Fruit fly (Drosophila melanogaster) whole organism, embryonic: ENCODE results near the gene CG13449.
A peak's percentile ranks its signal among the peaks of the same experiment; 100 is the strongest.

Experiments used
- Antp ChIP-seq: fragments of 200-800 bp; sonication (Bioruptor generic); optimal IDR thresholded peaks from 3 replicates; lab custom pipeline; 2016; ENCODE audit warnings: missing biosample characterization, missing genetic modification characterization
- CG10147 ChIP-seq: fragments of 200-800 bp; sonication (Bioruptor generic); optimal IDR thresholded peaks from 2 replicates; lab custom pipeline; 2019; ENCODE audit warnings: missing biosample characterization, mild to moderate bottlenecking, missing genetic modification characterization, moderate library complexity
- CG10267 ChIP-seq: fragments of 200-800 bp; sonication (Bioruptor generic); optimal IDR thresholded peaks from 2 replicates; lab custom pipeline; 2018; ENCODE audit warnings: missing biosample characterization, mild to moderate bottlenecking, missing genetic modification characterization, moderate library complexity
- CG13775 ChIP-seq: fragments of 200-800 bp; sonication (Bioruptor generic); optimal IDR thresholded peaks from 3 replicates; lab custom pipeline; 2017; ENCODE audit warnings: missing biosample characterization, mild to moderate bottlenecking, missing genetic modification characterization
- CG14860 ChIP-seq: fragments of 200-800 bp; sonication (Bioruptor generic); IDR thresholded peaks from 3 replicates; pipeline ENCODE4 v1.3.6; 2022; ENCODE audit warnings: missing biosample characterization, missing genetic modification characterization; ENCODE audit not compliant: partially characterized antibody
- CG1529 ChIP-seq: fragments of 200-800 bp; sonication (Bioruptor generic); optimal IDR thresholded peaks from 3 replicates; lab custom pipeline; 2018; ENCODE audit warnings: missing biosample characterization, missing genetic modification characterization
- CG1603 ChIP-seq: fragments of 200-800 bp; sonication (Bioruptor generic); optimal IDR thresholded peaks from 2 replicates; lab custom pipeline; 2019; ENCODE audit warnings: missing biosample characterization, mild to moderate bottlenecking, missing genetic modification characterization, moderate library complexity
- CG16779 ChIP-seq: fragments of 200-800 bp; sonication (Bioruptor generic); IDR thresholded peaks from 2 replicates; pipeline ENCODE4 v1.3.6; 2022; ENCODE audit warnings: missing biosample characterization, missing genetic modification characterization
- CG2129 ChIP-seq: fragments of 200-800 bp; sonication (Bioruptor generic); IDR thresholded peaks from 2 replicates; pipeline ENCODE4 v1.3.6; 2022; ENCODE audit warnings: missing biosample characterization, missing genetic modification characterization; ENCODE audit not compliant: partially characterized antibody
- CG32767 ChIP-seq: fragments of 200-800 bp; sonication (Bioruptor generic); IDR thresholded peaks from 2 replicates; pipeline ENCODE4 v1.3.6; 2022; ENCODE audit warnings: missing biosample characterization, missing genetic modification characterization
- CG4820 ChIP-seq: fragments of 200-800 bp; sonication (Bioruptor generic); optimal IDR thresholded peaks from 3 replicates; lab custom pipeline; 2016; ENCODE audit warnings: missing biosample characterization, missing genetic modification characterization
- CG8944 ChIP-seq: fragments of 200-800 bp; sonication (Bioruptor generic); optimal IDR thresholded peaks from 3 replicates; lab custom pipeline; 2016; ENCODE audit warnings: missing biosample characterization, missing genetic modification characterization
- CG9876 ChIP-seq: fragments of 200-800 bp; sonication (Bioruptor generic); optimal IDR thresholded peaks from 2 replicates; lab custom pipeline; 2016; ENCODE audit warnings: missing biosample characterization, missing genetic modification characterization
- Doc3 ChIP-seq: fragments of 200-800 bp; sonication (Bioruptor generic); IDR thresholded peaks from 3 replicates; pipeline ENCODE4 v1.3.6; 2022; ENCODE audit warnings: missing biosample characterization, missing genetic modification characterization; ENCODE audit not compliant: partially characterized antibody
- ERR ChIP-seq: fragments of 200-800 bp; sonication (Bioruptor generic); optimal IDR thresholded peaks from 2 replicates; lab custom pipeline; 2016; ENCODE audit warnings: missing biosample characterization, missing genetic modification characterization
- Ets97D ChIP-seq: fragments of 200-800 bp; sonication (Bioruptor generic); optimal IDR thresholded peaks from 3 replicates; lab custom pipeline; 2016; ENCODE audit warnings: missing biosample characterization, missing genetic modification characterization
- Hand ChIP-seq: fragments of 200-800 bp; sonication (Bioruptor generic); optimal IDR thresholded peaks from 2 replicates; lab custom pipeline; 2017; ENCODE audit warnings: mild to moderate bottlenecking, missing biosample characterization, missing genetic modification reagents, missing genetic modification characterization
- Hsf ChIP-seq: fragments of 200-800 bp; sonication (Bioruptor generic); optimal IDR thresholded peaks from 3 replicates; lab custom pipeline; 2016; ENCODE audit warnings: missing biosample characterization, missing genetic modification characterization
- Max ChIP-seq: fragments of 200-800 bp; sonication (Bioruptor generic); optimal IDR thresholded peaks from 2 replicates; lab custom pipeline; 2016; ENCODE audit warnings: missing biosample characterization, mild to moderate bottlenecking, missing genetic modification characterization
- NfI ChIP-seq: fragments of 200-800 bp; sonication (Bioruptor generic); optimal IDR thresholded peaks from 3 replicates; lab custom pipeline; 2018; ENCODE audit warnings: missing biosample characterization, mild to moderate bottlenecking, missing genetic modification characterization, moderate library complexity
- Taf1 ChIP-seq: fragments of 200-800 bp; sonication (Bioruptor generic); IDR thresholded peaks from 2 replicates; pipeline ENCODE4 v1.3.6; 2022; ENCODE audit warnings: missing biosample characterization, missing genetic modification characterization
- Xbp1 ChIP-seq: fragments of 200-800 bp; sonication (Bioruptor generic); optimal IDR thresholded peaks from 3 replicates; lab custom pipeline; 2016; ENCODE audit warnings: missing biosample characterization, mild to moderate bottlenecking, missing genetic modification characterization
- cg ChIP-seq: fragments of 200-800 bp; sonication (Bioruptor generic); optimal IDR thresholded peaks from 3 replicates; lab custom pipeline; 2019; ENCODE audit warnings: missing biosample characterization, mild to moderate bottlenecking, missing genetic modification characterization, moderate library complexity
- corto ChIP-seq: fragments of 200-800 bp; sonication (Bioruptor generic); optimal IDR thresholded peaks from 2 replicates; lab custom pipeline; 2016; ENCODE audit warnings: missing biosample characterization, mild to moderate bottlenecking, missing genetic modification characterization, moderate library complexity
- dan ChIP-seq: fragments of 200-800 bp; sonication (Bioruptor generic); IDR thresholded peaks from 2 replicates; pipeline ENCODE4 v1.3.6; 2022; ENCODE audit warnings: missing biosample characterization, missing genetic modification characterization
- dmrt99B ChIP-seq: fragments of 200-800 bp; sonication (Bioruptor generic); optimal IDR thresholded peaks from 2 replicates; lab custom pipeline; 2018; ENCODE audit warnings: missing biosample characterization, mild to moderate bottlenecking, missing genetic modification characterization, moderate library complexity
- gce ChIP-seq: fragments of 200-800 bp; sonication (Bioruptor generic); IDR thresholded peaks from 3 replicates; pipeline ENCODE4 v1.3.6; 2022; ENCODE audit warnings: missing biosample characterization, missing genetic modification characterization
- hbn ChIP-seq: fragments of 200-800 bp; sonication (Bioruptor generic); IDR thresholded peaks from 2 replicates; pipeline ENCODE4 v1.3.6; 2022; ENCODE audit warnings: missing biosample characterization, missing genetic modification characterization; ENCODE audit not compliant: partially characterized antibody
- her ChIP-seq: fragments of 200-800 bp; sonication (Bioruptor generic); optimal IDR thresholded peaks from 2 replicates; lab custom pipeline; 2016; ENCODE audit warnings: missing biosample characterization, missing genetic modification characterization
- maf-S ChIP-seq: fragments of 200-800 bp; sonication (Bioruptor generic); optimal IDR thresholded peaks from 2 replicates; lab custom pipeline; 2016; ENCODE audit warnings: missing biosample characterization, missing genetic modification characterization
- nerfin-1 ChIP-seq: fragments of 200-800 bp; sonication (Bioruptor generic); optimal IDR thresholded peaks from 3 replicates; lab custom pipeline; 2019; ENCODE audit warnings: missing biosample characterization, mild to moderate bottlenecking, missing genetic modification characterization, moderate library complexity
- nmo ChIP-seq: fragments of 200-800 bp; sonication (Bioruptor generic); optimal IDR thresholded peaks from 2 replicates; lab custom pipeline; 2018; ENCODE audit warnings: missing biosample characterization, mild to moderate bottlenecking, missing genetic modification characterization, moderate library complexity
- oc ChIP-seq: fragments of 200-800 bp; sonication (Bioruptor generic); optimal IDR thresholded peaks from 2 replicates; lab custom pipeline; 2018; ENCODE audit warnings: missing biosample characterization, mild to moderate bottlenecking, missing genetic modification characterization, moderate library complexity
- org-1 ChIP-seq: fragments of 200-800 bp; sonication (Bioruptor generic); optimal IDR thresholded peaks from 2 replicates; lab custom pipeline; 2017; ENCODE audit warnings: missing biosample characterization, missing genetic modification characterization
- pros ChIP-seq: fragments of 200-800 bp; sonication (Bioruptor generic); optimal IDR thresholded peaks from 3 replicates; lab custom pipeline; 2019; ENCODE audit warnings: missing biosample characterization, mild to moderate bottlenecking, missing genetic modification characterization, moderate library complexity
- ranshi ChIP-seq: fragments of 200-800 bp; sonication (Bioruptor generic); IDR thresholded peaks from 2 replicates; pipeline ENCODE4 v1.3.6; 2022; ENCODE audit warnings: missing biosample characterization, missing genetic modification characterization
- seq ChIP-seq: fragments of 200-800 bp; sonication (Bioruptor generic); IDR thresholded peaks from 2 replicates; pipeline ENCODE4 v1.3.6; 2022; ENCODE audit warnings: missing biosample characterization, missing genetic modification characterization
- shn ChIP-seq: fragments of 200-800 bp; sonication (Bioruptor generic); optimal IDR thresholded peaks from 3 replicates; lab custom pipeline; 2016; ENCODE audit warnings: missing biosample characterization, missing genetic modification characterization
- sisA ChIP-seq: fragments of 200-800 bp; sonication (Bioruptor generic); IDR thresholded peaks from 2 replicates; pipeline ENCODE4 v1.3.6; 2022; ENCODE audit warnings: missing biosample characterization, missing genetic modification characterization
- slbo ChIP-seq: fragments of 200-800 bp; sonication (Bioruptor generic); IDR thresholded peaks from 2 replicates; pipeline ENCODE4 v1.3.6; 2022; ENCODE audit warnings: missing biosample characterization, missing genetic modification characterization
- sna ChIP-seq: fragments of 200-800 bp; sonication (Bioruptor generic); IDR thresholded peaks from 2 replicates; pipeline ENCODE4 v1.3.6; 2022; ENCODE audit warnings: missing biosample characterization, missing genetic modification characterization; ENCODE audit not compliant: partially characterized antibody
- ssp ChIP-seq: fragments of 200-800 bp; sonication (Bioruptor generic); IDR thresholded peaks from 2 replicates; pipeline ENCODE4 v1.3.6; 2022; ENCODE audit warnings: missing biosample characterization, missing genetic modification characterization
- ttk ChIP-seq: fragments of 200-800 bp; sonication (Bioruptor generic); IDR thresholded peaks from 2 replicates; pipeline ENCODE4 v2.1.2; 2022; ENCODE audit warnings: missing biosample characterization, missing genetic modification characterization
- vfl ChIP-seq: fragments of 200-800 bp; sonication (Bioruptor generic); optimal IDR thresholded peaks from 2 replicates; lab custom pipeline; 2016; ENCODE audit warnings: missing biosample characterization, missing genetic modification characterization
- vnd ChIP-seq: fragments of 200-800 bp; sonication (Bioruptor generic); IDR thresholded peaks from 3 replicates; pipeline ENCODE4 v1.3.6; 2022; ENCODE audit warnings: missing biosample characterization, missing genetic modification characterization; ENCODE audit not compliant: partially characterized antibody
- wor ChIP-seq: fragments of 200-800 bp; sonication (Bioruptor generic); IDR thresholded peaks from 2 replicates; pipeline ENCODE4 v1.3.6; 2022; ENCODE audit warnings: missing biosample characterization, missing genetic modification characterization
- zen ChIP-seq: fragments of 200-800 bp; sonication (Bioruptor generic); optimal IDR thresholded peaks from 3 replicates; lab custom pipeline; 2018; ENCODE audit warnings: missing biosample characterization, mild to moderate bottlenecking, missing genetic modification characterization, moderate library complexity

Gene CG13449

dm6 chr3L:15610109-15610508, 2.5 kb downstream of the CG13449 start, which contains the start of gene CG7650 (continued):
- no peak for TF ChIP-seq oc (tag; lab: Kevin White, UChicago)
- TF ChIP-seq CG14860 (GFP tag; lab: Robert Waterston, UW): peak; percentile 83
- no peak for TF ChIP-seq maf-S (GFP tag; lab: Kevin White, UChicago)
- TF ChIP-seq CG32767 (GFP tag; lab: Robert Waterston, UW): no peak
- TF ChIP-seq seq (GFP tag; lab: Robert Waterston, UW): no peak
- TF ChIP-seq Hsf (GFP tag; lab: Kevin White, UChicago): no peak
- TF ChIP-seq CG4820 (GFP tag; lab: Kevin White, UChicago): no peak
- no peak for TF ChIP-seq dan (GFP tag; lab: Robert Waterston, UW)
- TF ChIP-seq Antp (GFP tag; lab: Kevin White, UChicago): no peak
- no peak for TF ChIP-seq corto (GFP tag; lab: Kevin White, UChicago)
- TF ChIP-seq CG2129: peak; percentile 84
- no peak for TF ChIP-seq cg (GFP tag; lab: Kevin White, UChicago)
- peak; percentile 81 for TF ChIP-seq sna
- TF ChIP-seq CG8944 (GFP tag; lab: Kevin White, UChicago): no peak
- TF ChIP-seq CG10147: no peak
- no peak for TF ChIP-seq ttk (GFP tag; lab: Robert Waterston, UW)
- no peak for TF ChIP-seq wor (GFP tag; lab: Robert Waterston, UW)
- no peak for TF ChIP-seq CG9876 (GFP tag; lab: Kevin White, UChicago)
- TF ChIP-seq gce (GFP tag; lab: Robert Waterston, UW): no peak
- TF ChIP-seq vnd (GFP tag; lab: Robert Waterston, UW): peak; percentile 83
- TF ChIP-seq pros (GFP tag; lab: Kevin White, UChicago): no peak
- no peak for TF ChIP-seq Hand (GFP tag; lab: Kevin White, UChicago)
- TF ChIP-seq ssp (GFP tag; lab: Robert Waterston, UW): no peak
- peak; percentile 12 for TF ChIP-seq Ets97D (GFP tag; lab: Kevin White, UChicago)
- no peak for TF ChIP-seq her
- no peak for TF ChIP-seq CG1529 (GFP tag; lab: Kevin White, UChicago)
- TF ChIP-seq CG10267 (tag; lab: Kevin White, UChicago): peak; percentile 74
- no peak for TF ChIP-seq ranshi
- TF ChIP-seq NfI (GFP tag; lab: Kevin White, UChicago): no peak
- TF ChIP-seq CG16779: no peak
- no peak for TF ChIP-seq Taf1 (GFP tag; lab: Robert Waterston, UW)
- TF ChIP-seq Max (GFP tag; lab: Kevin White, UChicago): no peak
- peak; percentile 90 for TF ChIP-seq Doc3 (GFP tag; lab: Robert Waterston, UW)
- no peak for TF ChIP-seq sisA (GFP tag; lab: Robert Waterston, UW)
- no peak for TF ChIP-seq Xbp1 (GFP tag; lab: Kevin White, UChicago)
- TF ChIP-seq org-1 (GFP tag; lab: Kevin White, UChicago): no peak
- no peak for TF ChIP-seq ERR (GFP tag; lab: Kevin White, UChicago)
- peak; percentile 77 for TF ChIP-seq zen (tag; lab: Kevin White, UChicago)
- TF ChIP-seq nerfin-1 (tag; lab: Kevin White, UChicago): no peak
- no peak for TF ChIP-seq CG13775 (GFP tag; lab: Kevin White, UChicago)
- TF ChIP-seq hbn (GFP tag; lab: Robert Waterston, UW): peak; percentile 97
- TF ChIP-seq dmrt99B (tag; lab: Kevin White, UChicago): no peak
- TF ChIP-seq nmo: no peak
- TF ChIP-seq CG1603 (tag; lab: Kevin White, UChicago): peak; percentile 39
- TF ChIP-seq slbo (GFP tag; lab: Robert Waterston, UW): no peak
- no peak for TF ChIP-seq vfl
- no peak for TF ChIP-seq shn (GFP tag; lab: Kevin White, UChicago)
